Worm (Caenorhabditis elegans) whole organism, mixed stage, embryonic: ENCODE results near the gene F53G2.13.

Experiments used
- blmp-1 ChIP-seq: fragments of 150-350 bp; optimal IDR thresholded peaks from 2 replicates; lab custom pipeline; 2014; ENCODE audit warnings: missing biosample characterization, missing genetic modification characterization
- elt-1 ChIP-seq: sonication (generic microtip); optimal IDR thresholded peaks from 2 replicates; lab custom pipeline; 2017; ENCODE audit warnings: missing genetic modification characterization, mild to moderate bottlenecking, missing compliant biosample characterization, antibody characterized with exemption, moderate library complexity, borderline replicate concordance; ENCODE audit not compliant: insufficient read depth
- elt-3 ChIP-seq: fragments of 150-350 bp; optimal IDR thresholded peaks from 2 replicates; lab custom pipeline; 2014; ENCODE audit warnings: missing biosample characterization, missing genetic modification characterization
- lin-13 ChIP-seq: fragments of 150-350 bp; optimal IDR thresholded peaks from 2 replicates; lab custom pipeline; 2014; ENCODE audit warnings: missing biosample characterization, missing genetic modification characterization
- lin-32 ChIP-seq: fragments of 200-800 bp; sonication (Bioruptor generic); optimal IDR thresholded peaks from 2 replicates; lab custom pipeline; 2018; ENCODE audit warnings: mild to moderate bottlenecking, missing genetic modification characterization, missing compliant biosample characterization
- lsy-2 ChIP-seq: fragments of 150-350 bp; optimal IDR thresholded peaks from 2 replicates; lab custom pipeline; 2014; ENCODE audit warnings: missing biosample characterization, missing genetic modification characterization
- mab-5 ChIP-seq: fragments of 150-350 bp; optimal IDR thresholded peaks from 2 replicates; lab custom pipeline; 2014; ENCODE audit warnings: missing biosample characterization, missing genetic modification characterization
- mep-1 ChIP-seq: fragments of 150-350 bp; optimal IDR thresholded peaks from 2 replicates; lab custom pipeline; 2017; ENCODE audit warnings: missing biosample characterization, missing genetic modification reagents, missing genetic modification characterization, inconsistent platforms
- nhr-28 ChIP-seq: fragments of 150-350 bp; optimal IDR thresholded peaks from 2 replicates; lab custom pipeline; 2014; ENCODE audit warnings: missing biosample characterization, missing genetic modification characterization
- nhr-76 ChIP-seq: sonication (generic microtip); optimal IDR thresholded peaks from 2 replicates; lab custom pipeline; 2017; ENCODE audit warnings: missing biosample characterization, missing genetic modification characterization
- pha-4 ChIP-seq: fragments of 150-350 bp; optimal IDR thresholded peaks from 2 replicates; lab custom pipeline; 2018; ENCODE audit warnings: missing biosample characterization, missing genetic modification reagents, missing genetic modification characterization
- unc-120 ChIP-seq: sonication (generic microtip); optimal IDR thresholded peaks from 2 replicates; lab custom pipeline; 2017; ENCODE audit warnings: missing genetic modification characterization, missing compliant biosample characterization; ENCODE audit not compliant: poor library complexity, severe bottlenecking
- unc-39 ChIP-seq: fragments of 150-350 bp; optimal IDR thresholded peaks from 2 replicates; lab custom pipeline; 2014; ENCODE audit warnings: missing biosample characterization, missing genetic modification characterization
- ztf-11 ChIP-seq: fragments of 150-350 bp; optimal IDR thresholded peaks from 2 replicates; lab custom pipeline; 2014; ENCODE audit warnings: missing biosample characterization, missing genetic modification characterization

- TF ChIP-seq lin-13 (tag; lab: Kevin White, UChicago) (no peak), nhr-28 (no peak), unc-39 (no peak), elt-3 (tag; lab: Kevin White, UChicago) (no peak), elt-1 (tag; lab: Kevin White, UChicago) (no peak), mab-5 (tag; lab: Kevin White, UChicago) (no peak), unc-120 (tag; lab: Kevin White, UChicago) (no peak), lsy-2 (tag; lab: Kevin White, UChicago) (no peak), blmp-1 (tag; lab: Kevin White, UChicago) (no peak), ztf-11 (tag; lab: Kevin White, UChicago) (no peak), pha-4 (tag; lab: Kevin White, UChicago) (no peak), mep-1 (tag; lab: Kevin White, UChicago) (no peak), lin-32 (no peak), nhr-76 (tag; lab: Kevin White, UChicago) (no peak)
Observed at ce11 chrII:2525652-2526051, 42.0 kb downstream of the F53G2.13 start.
